Worm (Caenorhabditis elegans) whole organism, young adult: ENCODE measurements around the gene F09E5.8.
A peak's percentile ranks its signal among the peaks of the same experiment; 100 is the strongest.

Experiments
- B0019.2 ChIP-seq: fragments of 200-800 bp; sonication (Bioruptor generic); conservative IDR thresholded peaks from 2 replicates; pipeline ENCODE4 v1.3.6; 2022; ENCODE audit warnings: missing genetic modification reagents, missing genetic modification characterization, missing compliant biosample characterization
- B0261.1 ChIP-seq: sonication (generic microtip); optimal IDR thresholded peaks from 2 replicates; lab custom pipeline; 2016; ENCODE audit warnings: mild to moderate bottlenecking, missing genetic modification characterization, moderate library complexity, missing compliant biosample characterization
- B0336.3 ChIP-seq: fragments of 200-800 bp; sonication (Bioruptor generic); IDR thresholded peaks from 2 replicates; pipeline ENCODE4 v1.3.6; 2022; ENCODE audit warnings: missing genetic modification characterization, missing compliant biosample characterization
- C17E4.6 ChIP-seq: fragments of 200-800 bp; sonication (Bioruptor generic); IDR thresholded peaks from 2 replicates; pipeline ENCODE4 v1.3.6; 2022; ENCODE audit warnings: missing genetic modification reagents, missing genetic modification characterization, missing compliant biosample characterization
- F37B4.10 ChIP-seq: fragments of 200-800 bp; sonication (Bioruptor generic); IDR thresholded peaks from 2 replicates; pipeline ENCODE4 v1.3.6; 2022; ENCODE audit warnings: missing genetic modification characterization, missing compliant biosample characterization
- F49E8.2 ChIP-seq: sonication (generic microtip); optimal IDR thresholded peaks from 3 replicates; lab custom pipeline; 2017; ENCODE audit warnings: missing genetic modification characterization, mild to moderate bottlenecking, missing compliant biosample characterization, antibody characterized with exemption, moderate library complexity; ENCODE audit not compliant: insufficient read depth
- F52B5.7 ChIP-seq: sonication (generic microtip); optimal IDR thresholded peaks from 2 replicates; lab custom pipeline; 2016; ENCODE audit warnings: mild to moderate bottlenecking, missing genetic modification characterization, missing compliant biosample characterization
- F55B11.4 ChIP-seq: sonication (generic microtip); optimal IDR thresholded peaks from 2 replicates; lab custom pipeline; 2016; ENCODE audit warnings: missing compliant biosample characterization, missing genetic modification characterization, borderline replicate concordance; ENCODE audit not compliant: insufficient read depth
- F57A8.1 ChIP-seq: fragments of 200-800 bp; sonication (Bioruptor generic); optimal IDR thresholded peaks from 2 replicates; lab custom pipeline; 2018; ENCODE audit warnings: mild to moderate bottlenecking, missing genetic modification characterization, moderate library complexity, missing compliant biosample characterization
- F57C9.4 ChIP-seq: sonication (generic microtip); optimal IDR thresholded peaks from 2 replicates; lab custom pipeline; 2017; ENCODE audit warnings: mild to moderate bottlenecking, missing genetic modification characterization, missing compliant biosample characterization
- K12H6.12 ChIP-seq: fragments of 200-800 bp; sonication (Bioruptor generic); optimal IDR thresholded peaks from 2 replicates; lab custom pipeline; 2018; ENCODE audit warnings: mild to moderate bottlenecking, missing genetic modification characterization, missing compliant biosample characterization
- T07F8.4 ChIP-seq: sonication (generic microtip); optimal IDR thresholded peaks from 2 replicates; lab custom pipeline; 2016; ENCODE audit warnings: mild to moderate bottlenecking, missing genetic modification characterization, moderate library complexity, missing compliant biosample characterization
- T26A5.8 ChIP-seq: sonication (generic microtip); optimal IDR thresholded peaks from 2 replicates; lab custom pipeline; 2016; ENCODE audit warnings: missing genetic modification characterization, missing compliant biosample characterization
- Y95B8A.8 ChIP-seq: fragments of 200-800 bp; sonication (Bioruptor generic); IDR thresholded peaks from 2 replicates; pipeline ENCODE4 v1.3.6; 2022; ENCODE audit warnings: missing genetic modification reagents, missing genetic modification characterization, missing compliant biosample characterization
- atf-7 ChIP-seq: sonication (generic microtip); optimal IDR thresholded peaks from 2 replicates; lab custom pipeline; 2017; ENCODE audit warnings: mild to moderate bottlenecking, missing genetic modification characterization, missing compliant biosample characterization
- attf-6 ChIP-seq: fragments of 200-800 bp; sonication (Bioruptor generic); IDR thresholded peaks from 2 replicates; pipeline ENCODE4 v1.3.6; 2022; ENCODE audit warnings: missing genetic modification reagents, missing genetic modification characterization, missing compliant biosample characterization
- bed-2 ChIP-seq: fragments of 200-800 bp; sonication (Bioruptor generic); IDR thresholded peaks from 2 replicates; pipeline ENCODE4 v1.3.6; 2022; ENCODE audit warnings: missing genetic modification reagents, missing genetic modification characterization, missing compliant biosample characterization
- ccch-3 ChIP-seq: fragments of 200-800 bp; sonication (Bioruptor generic); optimal IDR thresholded peaks from 2 replicates; lab custom pipeline; 2018; ENCODE audit warnings: mild to moderate bottlenecking, missing genetic modification characterization, missing compliant biosample characterization
- cebp-1 ChIP-seq, 2 experiments: fragments of 200-800 bp in 1 of 2; sonication (Bioruptor generic) in 1 of 2; sonication (generic microtip) in 1 of 2; IDR thresholded peaks in 1 of 2; optimal IDR thresholded peaks in 1 of 2; 2 replicates each; pipeline versions ENCODE4 v1.3.6 to Lab custom; 2017 to 2022; ENCODE audit warnings: missing compliant biosample characterization in 2 of 2, missing genetic modification characterization in 2 of 2, mild to moderate bottlenecking in 1 of 2, missing genetic modification reagents in 1 of 2, moderate library complexity in 1 of 2
- ceh-91 ChIP-seq: fragments of 200-800 bp; sonication (Bioruptor generic); IDR thresholded peaks from 2 replicates; pipeline ENCODE4 v1.3.6; 2022; ENCODE audit warnings: missing genetic modification reagents, missing genetic modification characterization, missing compliant biosample characterization
- dox-1 ChIP-seq: fragments of 200-800 bp; sonication (Bioruptor generic); IDR thresholded peaks from 2 replicates; pipeline ENCODE4 v1.3.6; 2022; ENCODE audit warnings: missing genetic modification reagents, missing genetic modification characterization, missing compliant biosample characterization
- dpff-1 ChIP-seq: sonication (generic microtip); optimal IDR thresholded peaks from 2 replicates; lab custom pipeline; 2017; ENCODE audit warnings: mild to moderate bottlenecking, missing genetic modification characterization, missing compliant biosample characterization
- egl-44 ChIP-seq: fragments of 200-800 bp; sonication (Bioruptor generic); IDR thresholded peaks from 2 replicates; pipeline ENCODE4 v1.3.6; 2022; ENCODE audit warnings: missing genetic modification reagents, missing genetic modification characterization, missing compliant biosample characterization
- fkh-3 ChIP-seq: sonication (generic microtip); optimal IDR thresholded peaks from 2 replicates; lab custom pipeline; 2016; ENCODE audit warnings: mild to moderate bottlenecking, missing genetic modification characterization, missing compliant biosample characterization
- gei-17 ChIP-seq: fragments of 200-800 bp; sonication (Bioruptor generic); optimal IDR thresholded peaks from 2 replicates; lab custom pipeline; 2018; ENCODE audit warnings: mild to moderate bottlenecking, missing genetic modification characterization, missing compliant biosample characterization
- hlh-12 ChIP-seq: sonication (generic microtip); optimal IDR thresholded peaks from 2 replicates; lab custom pipeline; 2016; ENCODE audit warnings: missing genetic modification characterization, missing compliant biosample characterization
- hlh-26 ChIP-seq: fragments of 200-800 bp; sonication (Bioruptor generic); conservative IDR thresholded peaks from 2 replicates; pipeline ENCODE4 v1.3.6; 2022; ENCODE audit warnings: missing genetic modification reagents, missing genetic modification characterization, missing compliant biosample characterization
- lag-1 ChIP-seq: fragments of 200-800 bp; sonication (Bioruptor generic); IDR thresholded peaks from 2 replicates; pipeline ENCODE4 v1.3.6; 2022; ENCODE audit warnings: missing genetic modification reagents, missing genetic modification characterization, missing compliant biosample characterization
- let-526 ChIP-seq: fragments of 200-800 bp; sonication (Bioruptor generic); IDR thresholded peaks from 2 replicates; pipeline ENCODE4 v1.3.6; 2022; ENCODE audit warnings: missing genetic modification reagents, missing genetic modification characterization, missing compliant biosample characterization
- lin-35 ChIP-seq, 3 experiments: fragments of 150-350 bp in 2 of 3; sonication (generic microtip) in 1 of 3; optimal IDR thresholded peaks; 2 replicates each; lab custom pipeline; 2014 to 2018; ENCODE audit warnings: missing biosample characterization in 3 of 3, missing genetic modification characterization in 3 of 3, missing genetic modification reagents in 3 of 3
- lir-1 ChIP-seq: fragments of 200-800 bp; sonication (Bioruptor generic); conservative IDR thresholded peaks from 2 replicates; pipeline ENCODE4 v1.3.6; 2022; ENCODE audit warnings: missing genetic modification reagents, missing genetic modification characterization, missing compliant biosample characterization
- lsy-27 ChIP-seq: sonication (generic microtip); optimal IDR thresholded peaks from 2 replicates; lab custom pipeline; 2017; ENCODE audit warnings: missing genetic modification characterization, mild to moderate bottlenecking, missing compliant biosample characterization, antibody characterized with exemption, missing genotype, borderline replicate concordance; ENCODE audit not compliant: insufficient read depth
- madf-10 ChIP-seq: sonication (generic microtip); optimal IDR thresholded peaks from 2 replicates; lab custom pipeline; 2016; ENCODE audit warnings: mild to moderate bottlenecking, missing genetic modification characterization, missing compliant biosample characterization
- mes-4 ChIP-seq: sonication (generic microtip); optimal IDR thresholded peaks from 2 replicates; lab custom pipeline; 2016; ENCODE audit warnings: missing genotype, missing genetic modification characterization, missing compliant biosample characterization
- pbrm-1 ChIP-seq: fragments of 200-800 bp; sonication (Bioruptor generic); IDR thresholded peaks from 2 replicates; pipeline ENCODE4 v1.3.6; 2022; ENCODE audit warnings: missing genetic modification reagents, missing genetic modification characterization, missing compliant biosample characterization
- rec-8 ChIP-seq, 2 experiments: sonication (generic microtip); optimal IDR thresholded peaks; 2 replicates each; lab custom pipeline; 2016; ENCODE audit warnings: mild to moderate bottlenecking in 2 of 2, missing genetic modification characterization in 2 of 2, missing genetic modification reagents in 2 of 2, missing genotype in 2 of 2, missing biosample characterization in 1 of 2, missing compliant biosample characterization in 1 of 2, moderate library complexity in 1 of 2
- sdz-38 ChIP-seq: sonication (generic microtip); optimal IDR thresholded peaks from 2 replicates; lab custom pipeline; 2016; ENCODE audit warnings: missing genotype, missing genetic modification characterization, missing compliant biosample characterization
- snpc-1.1 ChIP-seq: sonication (generic microtip); optimal IDR thresholded peaks from 2 replicates; lab custom pipeline; 2017; ENCODE audit warnings: missing genetic modification characterization, mild to moderate bottlenecking, missing compliant biosample characterization, antibody characterized with exemption, moderate library complexity, missing genotype, missing genetic modification reagents; ENCODE audit not compliant: insufficient read depth
- snpc-1.3 ChIP-seq: sonication (generic microtip); optimal IDR thresholded peaks from 2 replicates; lab custom pipeline; 2017; ENCODE audit warnings: missing genetic modification characterization, mild to moderate bottlenecking, missing compliant biosample characterization, antibody characterized with exemption, moderate library complexity, missing genotype, missing genetic modification reagents; ENCODE audit not compliant: insufficient read depth
- snpc-3.4 ChIP-seq: sonication (generic microtip); optimal IDR thresholded peaks from 2 replicates; lab custom pipeline; 2017; ENCODE audit warnings: missing genetic modification characterization, mild to moderate bottlenecking, missing compliant biosample characterization, antibody characterized with exemption, moderate library complexity, missing genotype, missing genetic modification reagents
- snpc-4 ChIP-seq, 5 experiments: fragments of 150-350 bp in 1 of 5; sonication (generic microtip) in 4 of 5; optimal IDR thresholded peaks; 2 replicates each; lab custom pipeline; 2014 to 2018; ENCODE audit warnings: missing genetic modification characterization in 5 of 5, missing biosample characterization in 3 of 5, antibody characterized with exemption in 2 of 5, mild to moderate bottlenecking in 2 of 5, missing compliant biosample characterization in 2 of 5, missing genotype in 2 of 5, moderate library complexity in 2 of 5, missing genetic modification reagents in 1 of 5
- tbx-9 ChIP-seq: sonication (generic microtip); optimal IDR thresholded peaks from 2 replicates; lab custom pipeline; 2016; ENCODE audit warnings: borderline replicate concordance, missing genetic modification characterization, inconsistent platforms, missing compliant biosample characterization
- unc-62 ChIP-seq: fragments of 150-350 bp; optimal IDR thresholded peaks from 2 replicates; lab custom pipeline; 2014; ENCODE audit warnings: missing biosample characterization, missing genetic modification reagents, missing genetic modification characterization
- ztf-26 ChIP-seq: sonication (generic microtip); optimal IDR thresholded peaks from 2 replicates; lab custom pipeline; 2017; ENCODE audit warnings: missing genetic modification characterization, missing compliant biosample characterization
- ztf-3 ChIP-seq: fragments of 200-800 bp; sonication (Bioruptor generic); optimal IDR thresholded peaks from 2 replicates; lab custom pipeline; 2018; ENCODE audit warnings: mild to moderate bottlenecking, missing genetic modification characterization, missing compliant biosample characterization

The F09E5.8 gene

DNA sequence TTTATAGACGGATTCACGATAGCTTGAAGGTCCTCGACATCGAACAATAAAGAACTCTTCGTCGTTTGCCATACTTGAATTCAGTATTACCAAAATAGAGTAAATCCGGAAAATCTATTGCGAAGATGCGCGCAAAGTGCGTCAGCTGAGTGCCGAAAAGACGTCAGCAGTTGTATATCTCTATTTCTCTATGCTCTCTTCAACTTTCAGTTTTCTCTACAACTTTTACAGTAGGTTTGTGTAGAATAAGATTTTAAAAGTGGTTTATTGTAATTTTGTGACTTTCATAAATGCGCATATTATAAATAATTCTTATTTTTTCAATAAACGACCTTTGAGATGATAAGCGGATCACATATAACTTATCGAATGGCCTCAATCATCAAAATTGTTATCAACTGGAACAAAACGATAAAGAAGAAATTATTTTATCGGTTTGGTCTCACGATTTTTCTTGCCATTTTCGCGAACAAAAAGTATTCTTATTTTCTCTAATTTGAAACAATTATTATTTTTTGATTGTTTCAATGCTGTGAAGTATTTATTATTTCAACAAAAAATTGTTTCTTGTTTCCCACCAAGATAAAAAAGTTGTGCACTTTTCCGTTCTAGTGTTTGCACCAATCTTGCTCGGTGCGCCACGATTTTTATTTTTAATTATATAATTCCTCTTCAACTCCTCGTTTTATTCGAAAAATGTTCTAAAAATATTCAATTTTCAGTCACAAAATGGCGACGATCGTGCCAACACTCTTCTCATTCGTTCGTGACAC, 23.0 kb downstream of the F09E5.8 start, which contains the start of the genes agt-2 and F09E5.3 (continued):
- TF ChIP-seq gei-17 (GFP tag; lab: Kevin White, UChicago): no peak
- no peak for TF ChIP-seq snpc-3.4 (tag; lab: Kevin White, UChicago)
- peak; percentile 58 for TF ChIP-seq ztf-26 (tag; lab: Kevin White, UChicago)
- TF ChIP-seq unc-62 (GFP tag; lab: Kevin White, UChicago): no peak
- peak; percentile 7 for TF ChIP-seq snpc-1.1 (tag; lab: Kevin White, UChicago)
- TF ChIP-seq tbx-9 (tag; lab: Kevin White, UChicago): no peak
- TF ChIP-seq sdz-38 (tag; lab: Kevin White, UChicago): no peak
- no peak for TF ChIP-seq attf-6 (GFP tag; lab: Robert Waterston, UW)
- no peak for TF ChIP-seq fkh-3 (tag; lab: Kevin White, UChicago)
- TF ChIP-seq pbrm-1: peak; percentile 86
- no peak for TF ChIP-seq F57A8.1 (GFP tag; lab: Kevin White, UChicago)
- no peak for TF ChIP-seq T26A5.8
- TF ChIP-seq F37B4.10 (GFP tag; lab: Robert Waterston, UW): no peak
- TF ChIP-seq mes-4 (tag; lab: Kevin White, UChicago): no peak
- no peak for TF ChIP-seq cebp-1 (GFP tag; IDR thresholded peaks at IDR 0.05; lab: Robert Waterston, UW)
- peak; percentile 84 for TF ChIP-seq cebp-1 (tag; optimal IDR thresholded peaks at IDR 0.05; lab: Kevin White, UChicago)
- TF ChIP-seq F52B5.7 (tag; lab: Kevin White, UChicago): no peak
- peak; percentile 84 for TF ChIP-seq dox-1
- no peak for TF ChIP-seq snpc-4 (GFP tag; optimal IDR thresholded peaks at IDR 0.05; lab: Kevin White, UChicago)
- TF ChIP-seq snpc-4 (tag; optimal IDR thresholded peaks at IDR 0.05; lab: Kevin White, UChicago): peak; percentile 5 to 72 (median 52)
- no peak for TF ChIP-seq bed-2 (GFP tag; lab: Robert Waterston, UW)
- no peak for TF ChIP-seq ztf-3
- TF ChIP-seq B0336.3: peak; percentile 52; the same call in 1 of the 2 replicates
- TF ChIP-seq lsy-27 (tag; lab: Kevin White, UChicago): no peak
- peak; percentile 35 for TF ChIP-seq atf-7 (tag; lab: Kevin White, UChicago)
- no peak for TF ChIP-seq B0019.2 (GFP tag; lab: Robert Waterston, UW)
- no peak for TF ChIP-seq ccch-3
- TF ChIP-seq Y95B8A.8 (GFP tag; lab: Robert Waterston, UW): no peak
- TF ChIP-seq F55B11.4 (tag; lab: Kevin White, UChicago): no peak
- TF ChIP-seq madf-10 (tag; lab: Kevin White, UChicago): peak; percentile 49
- TF ChIP-seq lag-1: no peak
- no peak for TF ChIP-seq rec-8 (tag; optimal IDR thresholded peaks at IDR 0.05; lab: Kevin White, UChicago)
- TF ChIP-seq K12H6.12: peak; percentile 75
- no peak for TF ChIP-seq hlh-26 (GFP tag; lab: Robert Waterston, UW)
- TF ChIP-seq let-526: no peak
- no peak for TF ChIP-seq F49E8.2 (tag; lab: Kevin White, UChicago)
- no peak for TF ChIP-seq T07F8.4 (tag; lab: Kevin White, UChicago)
- TF ChIP-seq snpc-1.3: peak; percentile 14
- TF ChIP-seq C17E4.6: peak; percentile 58; the same call in 1 of the 2 replicates
- peak in 2 of 3 experiments; percentile 72 to 91 for TF ChIP-seq lin-35 (GFP tag; optimal IDR thresholded peaks at IDR 0.05; lab: Kevin White, UChicago)
- TF ChIP-seq lir-1: peak; percentile 67
- TF ChIP-seq ceh-91 (GFP tag; lab: Robert Waterston, UW): peak; percentile 37; the same call in 1 of the 2 replicates
- TF ChIP-seq hlh-12 (tag; lab: Kevin White, UChicago): no peak
- TF ChIP-seq F57C9.4 (tag; lab: Kevin White, UChicago): no peak
- no peak for TF ChIP-seq dpff-1 (tag; lab: Kevin White, UChicago)
- no peak for TF ChIP-seq B0261.1
- no peak for TF ChIP-seq egl-44
